Fruit fly (Drosophila melanogaster): ENCODE data around the gene Csk.

Csk gene

dm6 chr3R:11650105-11651039, at the start of gene Csk, which contains the start of gene Elp1:
Gene Csk, minus strand, starts transcription at chr3R:11650706.
Gene Elp1, plus strand, starts transcription at chr3R:11650971.
- TF ChIP-seq Smox (GFP tag; optimal IDR thresholded peaks at IDR 0.05) (peak; percentile 29), CG6808 (GFP tag; optimal IDR thresholded peaks at IDR 0.05) (peak; percentile 6), salr (GFP tag; optimal IDR thresholded peaks at IDR 0.05) (no peak), Eip78C (GFP tag) (peak; percentile 70), topi (GFP tag; optimal IDR thresholded peaks at IDR 0.05) (peak; percentile 39), svp (GFP tag) (peak; percentile 52), Met (GFP tag; optimal IDR thresholded peaks at IDR 0.05) (peak; percentile 60), net (GFP tag; optimal IDR thresholded peaks at IDR 0.05) (peak; percentile 23), Sox102F (GFP tag; optimal IDR thresholded peaks at IDR 0.05) (peak; percentile 57), spab (GFP tag; optimal IDR thresholded peaks at IDR 0.05) (no peak), cyc (GFP tag; optimal IDR thresholded peaks at IDR 0.05) (peak; percentile 51), OdsH (GFP tag; optimal IDR thresholded peaks at IDR 0.05) (peak; percentile 58), CG10669 (GFP tag; optimal IDR thresholded peaks at IDR 0.05) (peak; percentile 1), dac (GFP tag; optimal IDR thresholded peaks at IDR 0.05) (peak; percentile 3), acj6 (GFP tag; optimal IDR thresholded peaks at IDR 0.05) (peak; percentile 46), CG11902 (GFP tag; optimal IDR thresholded peaks at IDR 0.05) (peak; percentile 7), Hr39 (GFP tag; optimal IDR thresholded peaks at IDR 0.05) (peak; percentile 41), Gug (GFP tag; IDR thresholded peaks at IDR 0.05) (peak; percentile 41; the same call in 1 of the 2 replicates), ss (GFP tag; optimal IDR thresholded peaks at IDR 0.05) (peak in 1 of 2 experiments; percentile 12), pdm3 (GFP tag; optimal IDR thresholded peaks at IDR 0.05) (peak; percentile 44), CG3032 (tag; optimal IDR thresholded peaks at IDR 0.05) (peak; percentile 56), vri (GFP tag; optimal IDR thresholded peaks at IDR 0.05) (peak; percentile 10), CG15336 (GFP tag; IDR thresholded peaks at IDR 0.05) (no peak), fd59A (GFP tag; optimal IDR thresholded peaks at IDR 0.05) (peak; percentile 9), achi (GFP tag; optimal IDR thresholded peaks at IDR 0.05) (peak; percentile 57), CG3919 (GFP tag; optimal IDR thresholded peaks at IDR 0.05) (peak; percentile 56), CG8119 (GFP tag; IDR thresholded peaks at IDR 0.05) (no peak), CG34406 (GFP tag; optimal IDR thresholded peaks at IDR 0.05) (no peak), Lpt (GFP tag; optimal IDR thresholded peaks at IDR 0.05) (peak; percentile 2), lz (GFP tag; optimal IDR thresholded peaks at IDR 0.05) (peak; percentile 45), CG4318 (GFP tag; optimal IDR thresholded peaks at IDR 0.05) (no peak), CG31627 (GFP tag; optimal IDR thresholded peaks at IDR 0.05) (peak; percentile 38), fkh (GFP tag; optimal IDR thresholded peaks at IDR 0.05) (peak; percentile 75), Sox14 (GFP tag; optimal IDR thresholded peaks at IDR 0.05) (peak; percentile 41), CG11762 (GFP tag; optimal IDR thresholded peaks at IDR 0.05; ENCODE audit: insufficient read depth) (no peak), CG8319 (GFP tag; optimal IDR thresholded peaks at IDR 0.05) (peak; percentile 45), Hr4 (GFP tag; optimal IDR thresholded peaks at IDR 0.05) (peak; percentile 45), CG10631 (GFP tag; optimal IDR thresholded peaks at IDR 0.05) (peak; percentile 48), CG9139 (GFP tag; optimal IDR thresholded peaks at IDR 0.05) (no peak), Ets21C (GFP tag; optimal IDR thresholded peaks at IDR 0.05) (peak; percentile 13), CG6792 (GFP tag; optimal IDR thresholded peaks at IDR 0.05) (peak; percentile 12), esn (GFP tag; optimal IDR thresholded peaks at IDR 0.05) (peak; percentile 66), dsx (GFP tag; optimal IDR thresholded peaks at IDR 0.05; ENCODE audit: poor library complexity, severe bottlenecking) (no peak), Eip93F (GFP tag; optimal IDR thresholded peaks at IDR 0.05) (peak; percentile 38), CG6163 (GFP tag; IDR thresholded peaks at IDR 0.05) (no peak), Hr38 (GFP tag; optimal IDR thresholded peaks at IDR 0.05) (no peak), eg (GFP tag; IDR thresholded peaks at IDR 0.05) (peak; percentile 37; the same call in 1 of the 3 replicates), Ets96B (tag; optimal IDR thresholded peaks at IDR 0.05) (peak; percentile 36), Eip75B (GFP tag; optimal IDR thresholded peaks at IDR 0.05) (peak; percentile 42), CG6854 (GFP tag; optimal IDR thresholded peaks at IDR 0.05) (no peak)
